Worm (Caenorhabditis elegans) whole organism, early embryonic: ENCODE measurements around the gene ttbk-2.1.
"Not testable (repeated sequence)": the region's sequence is repeated elsewhere in the genome, so short reads cannot be mapped to it uniquely, and the experiment has no call there.

Experiments
- B0310.2 ChIP-seq: sonication (generic microtip); optimal IDR thresholded peaks from 2 replicates; lab custom pipeline; 2016; ENCODE audit warnings: mild to moderate bottlenecking, missing genetic modification characterization, missing compliant biosample characterization
- F13C5.2 ChIP-seq: sonication (generic microtip); optimal IDR thresholded peaks from 2 replicates; lab custom pipeline; 2017; ENCODE audit warnings: mild to moderate bottlenecking, missing genetic modification characterization, inconsistent platforms, missing compliant biosample characterization
- aly-1 ChIP-seq: sonication (generic microtip); optimal IDR thresholded peaks from 2 replicates; lab custom pipeline; 2016; ENCODE audit warnings: missing genetic modification characterization, missing compliant biosample characterization
- ama-1 ChIP-seq: fragments of 150-350 bp; optimal IDR thresholded peaks from 2 replicates; lab custom pipeline; 2014
- ceh-13 ChIP-seq: fragments of 200-800 bp; sonication (Bioruptor generic); optimal IDR thresholded peaks from 2 replicates; lab custom pipeline; 2018; ENCODE audit warnings: mild to moderate bottlenecking, missing genetic modification characterization, missing compliant biosample characterization
- ceh-36 ChIP-seq: sonication (generic microtip); optimal IDR thresholded peaks from 2 replicates; lab custom pipeline; 2016; ENCODE audit warnings: missing genetic modification characterization, inconsistent platforms, missing compliant biosample characterization
- ets-7 ChIP-seq: sonication (generic microtip); optimal IDR thresholded peaks from 2 replicates; lab custom pipeline; 2016; ENCODE audit warnings: missing genotype, missing genetic modification characterization, missing compliant biosample characterization
- flt-1 ChIP-seq: fragments of 200-800 bp; sonication (Bioruptor generic); IDR thresholded peaks from 2 replicates; pipeline ENCODE4 v1.3.6; 2022; ENCODE audit warnings: missing genetic modification characterization, missing compliant biosample characterization
- hmbx-1 ChIP-seq: sonication (generic microtip); optimal IDR thresholded peaks from 2 replicates; lab custom pipeline; 2016; ENCODE audit warnings: mild to moderate bottlenecking, missing genetic modification characterization, missing compliant biosample characterization
- hmg-4 ChIP-seq: fragments of 200-800 bp; sonication (Bioruptor generic); optimal IDR thresholded peaks from 2 replicates; lab custom pipeline; 2018; ENCODE audit warnings: mild to moderate bottlenecking, missing genetic modification characterization, missing compliant biosample characterization
- hnd-1 ChIP-seq: sonication (generic microtip); optimal IDR thresholded peaks from 2 replicates; lab custom pipeline; 2016; ENCODE audit warnings: missing genetic modification characterization, missing compliant biosample characterization
- pes-1 ChIP-seq: fragments of 200-800 bp; sonication (Bioruptor generic); IDR thresholded peaks from 2 replicates; pipeline ENCODE4 v1.3.6; 2022; ENCODE audit warnings: missing genetic modification reagents, missing genetic modification characterization, missing compliant biosample characterization
- scrt-1 ChIP-seq: fragments of 200-800 bp; sonication (Bioruptor generic); IDR thresholded peaks from 2 replicates; pipeline ENCODE4 v1.3.6; 2022; ENCODE audit warnings: missing genetic modification characterization, missing compliant biosample characterization
- sea-1 ChIP-seq: fragments of 200-800 bp; sonication (Bioruptor generic); conservative IDR thresholded peaks from 2 replicates; pipeline ENCODE4 v1.3.6; 2022; ENCODE audit warnings: missing genetic modification characterization, missing compliant biosample characterization
- tbx-11 ChIP-seq: fragments of 200-800 bp; sonication (Bioruptor generic); IDR thresholded peaks from 2 replicates; pipeline ENCODE4 v1.3.6; 2022; ENCODE audit warnings: missing genetic modification characterization, missing compliant biosample characterization
- tbx-37 ChIP-seq: fragments of 200-800 bp; sonication (Bioruptor generic); conservative IDR thresholded peaks from 2 replicates; pipeline ENCODE4 v1.3.6; 2022; ENCODE audit warnings: missing genetic modification reagents, missing genetic modification characterization, missing compliant biosample characterization
- tra-4 ChIP-seq: sonication (generic microtip); optimal IDR thresholded peaks from 2 replicates; lab custom pipeline; 2017; ENCODE audit warnings: missing genetic modification characterization, missing compliant biosample characterization

Gene ttbk-2.1

DNA sequence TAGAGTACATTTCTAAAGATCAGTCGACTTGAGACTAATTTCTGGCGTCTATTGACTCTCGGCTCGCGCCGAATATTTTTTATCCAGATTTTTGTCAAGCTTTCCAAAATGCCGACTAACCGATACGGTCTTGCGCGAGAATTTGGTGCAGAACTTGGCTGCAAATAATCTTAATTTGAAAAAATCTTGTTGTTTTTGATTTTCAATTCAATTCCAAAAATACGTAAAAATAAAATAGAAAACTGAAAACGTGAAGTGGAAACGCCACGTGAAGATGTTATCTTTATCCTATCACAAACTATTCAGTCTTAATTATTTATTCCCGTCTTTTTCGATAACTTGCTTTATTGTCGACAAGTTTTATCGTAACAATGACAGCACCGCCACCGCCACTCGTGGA, at the start of gene ttbk-2.1:
ttbk-2.1 (plus strand) TSS at position 301 of the 400 bp plus-strand sequence.
- not testable (repeated sequence) for TF ChIP-seq hnd-1 (tag; lab: Kevin White, UChicago); tbx-11 (GFP tag; lab: Robert Waterston, UW); sea-1 (GFP tag; lab: Robert Waterston, UW)

DNA sequence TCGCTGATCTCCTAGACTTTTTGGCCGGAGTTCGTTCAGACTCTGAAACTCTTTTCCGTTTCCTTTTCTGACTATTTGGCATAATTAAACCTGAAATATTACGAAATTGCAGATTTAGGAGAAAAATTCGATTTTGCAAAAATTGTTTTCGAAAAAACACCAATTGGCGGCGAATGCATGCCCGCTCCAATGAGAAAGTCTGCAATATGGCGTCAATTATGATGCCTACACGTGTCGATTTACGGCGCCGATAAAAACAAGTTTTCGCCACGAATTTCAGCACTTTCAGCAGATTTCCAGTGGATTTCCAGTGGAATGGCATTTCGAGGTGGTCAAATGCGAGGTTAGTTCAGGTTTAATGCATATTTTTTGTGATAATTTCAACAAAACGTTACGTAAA, 49.1 kb upstream of the ttbk-2.1 start, which contains the start of the genes Y59E9AL.36 and nbet-1:
Y59E9AL.36 (minus strand) TSS at position 92 of the 400 bp plus-strand sequence.
nbet-1 (plus strand) TSS at position 112 of the 400 bp plus-strand sequence.
- TF ChIP-seq pes-1 (GFP tag; lab: Robert Waterston, UW): 0 out of 2 replicates have a peak, but pooled peaks have one; percentile 12
- TF ChIP-seq tra-4 (tag; lab: Kevin White, UChicago): no peak
- peak; percentile 59 for TF ChIP-seq F13C5.2 (tag; lab: Kevin White, UChicago)

DNA sequence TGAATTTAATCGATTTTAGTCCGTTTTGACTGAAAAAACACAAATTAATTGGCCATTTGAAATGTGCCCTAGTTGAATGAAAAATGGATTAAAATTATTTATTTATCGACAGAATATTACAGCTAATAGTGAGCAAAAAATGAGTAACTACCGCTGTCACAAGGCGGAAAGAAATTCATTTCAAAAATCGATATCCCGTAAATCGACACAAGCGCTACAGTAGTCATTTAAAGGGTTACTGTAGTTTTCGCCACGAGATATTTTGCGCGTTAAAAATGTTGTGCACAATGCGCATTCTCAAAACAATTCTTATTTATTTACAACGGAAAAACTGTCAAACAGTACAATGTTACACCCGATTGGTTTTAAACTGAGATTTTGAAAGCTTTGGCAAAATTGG, 47.9 kb upstream of the ttbk-2.1 start:
- no peak for TF ChIP-seq ets-7
- no peak for TF ChIP-seq B0310.2 (tag; lab: Kevin White, UChicago)
- no peak for TF ChIP-seq aly-1 (tag; lab: Kevin White, UChicago)
- TF ChIP-seq tbx-11 (GFP tag; lab: Robert Waterston, UW): no peak

DNA sequence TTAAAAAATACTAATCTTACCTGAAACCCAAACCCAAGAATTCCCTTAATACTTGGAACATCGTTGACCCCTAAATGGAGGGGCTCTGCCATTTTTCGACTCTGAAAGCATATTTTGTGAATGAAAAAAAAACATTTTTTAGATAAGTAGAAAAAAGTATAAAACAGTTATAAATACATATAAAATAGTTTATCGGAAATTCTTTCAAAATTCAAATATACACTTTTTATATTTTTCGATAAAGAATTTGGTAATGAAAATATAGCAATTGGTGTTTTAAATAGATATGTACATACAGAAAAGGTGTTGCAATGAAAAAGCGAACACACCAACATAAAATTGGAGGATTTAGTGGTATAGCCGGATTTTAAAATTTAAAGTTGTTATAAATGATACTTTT, 43.4 kb upstream of the ttbk-2.1 start, which contains the start of gene Y59E9AL.4:
Y59E9AL.4 (minus strand) TSS at position 101 of the 400 bp plus-strand sequence.
- TF ChIP-seq tbx-11 (GFP tag; lab: Robert Waterston, UW) (no peak), ets-7 (no peak)

DNA sequence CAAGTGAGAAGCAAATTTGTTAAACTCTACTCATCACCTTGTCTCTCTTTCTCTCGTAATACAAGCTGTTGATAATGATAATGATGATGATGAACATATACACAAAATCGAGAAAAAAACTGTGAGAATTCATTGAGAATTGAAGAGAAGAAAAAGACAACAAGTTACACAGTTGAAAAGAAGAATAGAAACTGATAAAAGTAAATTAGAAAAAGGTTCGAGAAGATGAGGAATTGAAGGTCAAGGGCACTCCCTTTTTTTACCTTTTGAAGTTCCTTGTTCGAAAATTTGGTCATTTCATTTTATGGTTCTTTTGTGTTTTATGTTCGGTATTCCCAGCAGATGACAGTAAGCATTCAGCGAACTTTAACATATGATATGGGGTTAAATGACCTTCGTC, 42.1 kb upstream of the ttbk-2.1 start:
- no peak for TF ChIP-seq tbx-37
- TF ChIP-seq flt-1 (GFP tag; lab: Robert Waterston, UW): no peak
- TF ChIP-seq hnd-1 (tag; lab: Kevin White, UChicago): no peak
- no peak for TF ChIP-seq hmbx-1 (tag; lab: Kevin White, UChicago)
- no peak for TF ChIP-seq ets-7

DNA sequence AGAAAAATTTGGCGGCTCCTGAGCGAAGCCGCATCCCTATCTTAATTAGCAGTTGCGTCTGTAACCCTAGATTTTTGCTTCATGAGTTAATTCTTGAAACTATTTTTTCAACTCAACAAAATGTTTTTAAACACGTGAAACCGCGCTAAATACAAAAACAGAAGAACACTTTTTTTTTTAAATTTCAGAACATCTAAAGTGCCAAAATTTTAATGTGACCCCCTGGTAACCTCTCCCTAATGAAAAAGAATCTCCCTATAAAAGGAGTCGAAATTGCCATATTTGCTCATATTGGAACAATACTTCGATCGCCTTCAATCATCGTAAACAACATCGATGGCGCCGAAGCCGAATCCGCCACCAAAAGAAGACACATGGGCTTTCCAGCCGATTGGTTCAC, 40.0 kb upstream of the ttbk-2.1 start, which contains the start of gene nsph-4.2:
nsph-4.2 (plus strand) TSS at position 301 of the 400 bp plus-strand sequence.
- not testable (repeated sequence) for TF ChIP-seq scrt-1 (GFP tag; lab: Robert Waterston, UW); hmbx-1 (tag; lab: Kevin White, UChicago); ceh-13

DNA sequence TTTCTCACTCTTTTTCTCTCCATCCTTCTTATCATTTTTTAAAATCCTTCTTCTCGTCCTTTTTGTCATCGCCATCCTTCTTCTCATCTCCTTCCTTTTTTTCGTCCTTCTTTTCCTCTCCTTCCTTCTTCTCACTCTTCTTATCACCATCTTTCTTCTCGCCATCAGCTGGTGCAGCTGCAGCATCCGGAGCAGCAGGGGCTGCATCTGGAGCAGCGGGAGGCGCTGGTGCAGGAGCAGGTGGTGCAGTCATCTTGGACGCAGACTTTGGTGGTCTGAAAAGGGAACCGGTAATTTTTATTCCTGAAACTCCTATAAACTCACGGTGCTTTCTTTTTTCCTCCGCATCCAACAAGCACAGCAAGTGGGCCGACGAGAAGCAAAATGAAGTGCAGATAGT, 36.8 kb upstream of the ttbk-2.1 start:
- TF ChIP-seq ceh-36 (tag; lab: Kevin White, UChicago) (no peak), aly-1 (tag; lab: Kevin White, UChicago) (no peak), hmg-4 (GFP tag; lab: Kevin White, UChicago) (no peak), tra-4 (tag; lab: Kevin White, UChicago) (no peak), ets-7 (no peak), ama-1 (lab: Kevin White, UChicago) (no peak), scrt-1 (GFP tag; lab: Robert Waterston, UW) (no peak), tbx-37 (no peak), sea-1 (GFP tag; lab: Robert Waterston, UW) (no peak), ceh-13 (no peak), hmbx-1 (tag; lab: Kevin White, UChicago) (no peak), tbx-11 (GFP tag; lab: Robert Waterston, UW) (no peak), flt-1 (GFP tag; lab: Robert Waterston, UW) (no peak), pes-1 (GFP tag; lab: Robert Waterston, UW) (no peak), F13C5.2 (tag; lab: Kevin White, UChicago) (no peak)

DNA sequence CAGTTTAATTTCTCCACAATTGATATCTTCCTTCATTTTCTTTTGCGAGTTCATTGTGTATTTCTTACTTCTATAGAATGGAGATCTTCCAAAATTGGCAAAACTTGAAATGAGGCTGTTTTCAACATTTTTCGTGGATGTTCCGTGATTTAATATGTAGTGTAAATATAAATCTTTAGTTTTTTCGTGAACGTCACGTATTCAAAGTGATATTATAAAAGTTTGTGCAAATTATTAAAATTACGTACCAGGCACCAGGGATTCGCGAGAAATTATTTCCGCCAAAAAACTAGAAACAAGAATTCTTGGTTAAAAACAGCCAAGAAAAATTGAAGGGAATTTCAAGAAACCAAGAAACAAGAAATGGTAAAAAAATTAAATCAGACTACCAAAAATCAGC, 34.2 kb upstream of the ttbk-2.1 start, which contains the start of gene Y59E9AL.8:
Y59E9AL.8 (minus strand) TSS at position 101 of the 400 bp plus-strand sequence.
- TF ChIP-seq pes-1 (GFP tag; lab: Robert Waterston, UW) (no peak), B0310.2 (tag; lab: Kevin White, UChicago) (no peak), flt-1 (GFP tag; lab: Robert Waterston, UW) (no peak), sea-1 (GFP tag; lab: Robert Waterston, UW) (no peak), ceh-36 (tag; lab: Kevin White, UChicago) (no peak)

DNA sequence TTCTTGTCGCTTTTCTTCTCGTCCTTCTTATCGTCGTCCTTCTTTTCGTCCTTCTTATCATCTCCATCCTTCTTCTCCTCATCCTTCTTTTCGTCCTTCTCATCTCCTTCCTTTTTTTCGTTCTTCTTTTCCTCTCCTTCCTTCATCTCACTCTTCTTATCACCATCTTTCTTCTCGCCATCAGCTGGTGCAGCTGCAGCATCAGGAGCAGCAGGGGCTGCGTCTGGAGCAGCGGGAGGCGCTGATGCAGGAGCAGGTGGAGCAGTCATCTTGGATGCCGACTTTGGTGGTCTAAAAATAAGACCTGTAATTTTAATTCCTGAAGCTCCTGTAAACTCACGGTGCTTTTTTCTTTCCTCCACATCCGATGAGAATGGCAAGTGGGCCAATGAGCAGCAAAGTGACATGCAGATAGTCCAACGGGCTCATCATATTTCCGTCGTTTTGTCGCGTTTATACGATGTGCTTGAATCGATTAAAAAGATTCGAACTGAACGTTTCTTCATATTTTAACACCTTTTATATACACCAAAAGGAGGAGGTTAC, 33.1 kb upstream of the ttbk-2.1 start, which contains the start of gene cylc-1:
cylc-1 (minus strand) TSS at position 496 of the 546 bp plus-strand sequence.
- TF ChIP-seq hmg-4 (GFP tag; lab: Kevin White, UChicago); tbx-37; tra-4 (tag; lab: Kevin White, UChicago): not testable (repeated sequence)
